Worm (Caenorhabditis elegans) whole organism, L4 larva: Measurements from ENCODE around the gene C33G3.5.

Source experiments
- F44E2.7 ChIP-seq: fragments of 200-800 bp; sonication (Bioruptor generic); IDR thresholded peaks from 2 replicates; pipeline ENCODE4 v2.1.2; 2022; ENCODE audit warnings: missing genetic modification characterization, missing compliant biosample characterization
- T20F7.1 ChIP-seq: fragments of 200-800 bp; sonication (Bioruptor generic); optimal IDR thresholded peaks from 2 replicates; lab custom pipeline; 2018; ENCODE audit warnings: mild to moderate bottlenecking, missing genetic modification characterization, missing compliant biosample characterization
- T26A8.4 ChIP-seq: fragments of 200-800 bp; sonication (Bioruptor generic); IDR thresholded peaks from 2 replicates; pipeline ENCODE4 v1.3.6; 2022; ENCODE audit warnings: missing genetic modification characterization, missing compliant biosample characterization
- Y105C5A.15 ChIP-seq: fragments of 200-800 bp; sonication (Bioruptor generic); IDR thresholded peaks from 2 replicates; pipeline ENCODE4 v1.3.6; 2022; ENCODE audit warnings: missing genetic modification characterization, missing compliant biosample characterization
- arid-1 ChIP-seq: fragments of 200-800 bp; sonication (Bioruptor generic); conservative IDR thresholded peaks from 2 replicates; pipeline ENCODE4 v1.3.6; 2022; ENCODE audit warnings: missing genetic modification reagents, missing genetic modification characterization, missing compliant biosample characterization
- ceh-28 ChIP-seq: fragments of 150-350 bp; optimal IDR thresholded peaks from 2 replicates; lab custom pipeline; 2014; ENCODE audit warnings: missing biosample characterization, missing genetic modification reagents, missing genetic modification characterization
- ceh-44 ChIP-seq: fragments of 200-800 bp; sonication (Bioruptor generic); IDR thresholded peaks from 2 replicates; pipeline ENCODE4 v1.3.6; 2022; ENCODE audit warnings: missing genetic modification reagents, missing genetic modification characterization, missing compliant biosample characterization
- ceh-62 ChIP-seq: sonication (generic microtip); optimal IDR thresholded peaks from 2 replicates; lab custom pipeline; 2017; ENCODE audit warnings: missing biosample characterization, missing genetic modification characterization
- ceh-82 ChIP-seq: sonication (generic microtip); optimal IDR thresholded peaks from 2 replicates; lab custom pipeline; 2017; ENCODE audit warnings: missing biosample characterization, missing genetic modification characterization
- ces-1 ChIP-seq: fragments of 150-350 bp; sonication (generic microtip); optimal IDR thresholded peaks from 4 replicates; lab custom pipeline; 2014; ENCODE audit warnings: missing biosample characterization, missing genetic modification reagents, missing genetic modification characterization
- cey-2 ChIP-seq: sonication (generic microtip); optimal IDR thresholded peaks from 3 replicates; lab custom pipeline; 2017; ENCODE audit warnings: missing genetic modification characterization, mild to moderate bottlenecking, missing compliant biosample characterization, antibody characterized with exemption, borderline replicate concordance; ENCODE audit not compliant: insufficient read depth
- daf-8 ChIP-seq: fragments of 200-800 bp; sonication (Bioruptor generic); IDR thresholded peaks from 2 replicates; pipeline ENCODE4 v1.3.6; 2022; ENCODE audit warnings: missing genetic modification characterization, missing compliant biosample characterization
- dmd-8 ChIP-seq: fragments of 200-800 bp; sonication (Bioruptor generic); IDR thresholded peaks from 2 replicates; pipeline ENCODE4 v1.3.6; 2022; ENCODE audit warnings: missing genetic modification characterization, missing compliant biosample characterization
- dmd-9 ChIP-seq: fragments of 200-800 bp; sonication (Bioruptor generic); IDR thresholded peaks from 2 replicates; pipeline ENCODE4 v1.3.6; 2022; ENCODE audit warnings: missing genetic modification reagents, missing genetic modification characterization, missing compliant biosample characterization
- duxl-1 ChIP-seq: sonication (generic microtip); optimal IDR thresholded peaks from 2 replicates; lab custom pipeline; 2016; ENCODE audit warnings: mild to moderate bottlenecking, missing genetic modification characterization, moderate library complexity, missing compliant biosample characterization; ENCODE audit not compliant: poor library complexity
- egl-43 ChIP-seq: fragments of 200-800 bp; sonication (Bioruptor generic); IDR thresholded peaks from 2 replicates; pipeline ENCODE4 v1.3.6; 2022; ENCODE audit warnings: missing genetic modification reagents, missing genetic modification characterization, missing compliant biosample characterization
- fos-1 ChIP-seq: fragments of 150-350 bp; optimal IDR thresholded peaks from 2 replicates; lab custom pipeline; 2014; ENCODE audit warnings: missing biosample characterization, missing genetic modification characterization
- gei-8 ChIP-seq: fragments of 200-800 bp; sonication (Bioruptor generic); optimal IDR thresholded peaks from 2 replicates; lab custom pipeline; 2018; ENCODE audit warnings: mild to moderate bottlenecking, missing genetic modification characterization, missing compliant biosample characterization
- hmg-1.1 ChIP-seq: fragments of 200-800 bp; sonication (Bioruptor generic); IDR thresholded peaks from 2 replicates; pipeline ENCODE4 v1.3.6; 2022; ENCODE audit warnings: missing genetic modification reagents, missing genetic modification characterization, missing compliant biosample characterization
- jun-1 ChIP-seq: fragments of 150-350 bp; optimal IDR thresholded peaks from 2 replicates; lab custom pipeline; 2014; ENCODE audit warnings: missing biosample characterization, missing genetic modification reagents, missing genetic modification characterization
- lim-7 ChIP-seq: fragments of 200-800 bp; sonication (Bioruptor generic); IDR thresholded peaks from 2 replicates; pipeline ENCODE4 v1.3.6; 2022; ENCODE audit warnings: missing genetic modification characterization, missing compliant biosample characterization
- lin-1 ChIP-seq: fragments of 200-800 bp; sonication (Bioruptor generic); IDR thresholded peaks from 2 replicates; pipeline ENCODE4 v1.3.6; 2022; ENCODE audit warnings: missing genetic modification reagents, missing genetic modification characterization, missing compliant biosample characterization
- lin-13 ChIP-seq: fragments of 150-350 bp; optimal IDR thresholded peaks from 2 replicates; lab custom pipeline; 2014; ENCODE audit warnings: missing biosample characterization, missing genetic modification reagents, missing genetic modification characterization
- lin-29 ChIP-seq: fragments of 200-800 bp; sonication (Bioruptor generic); IDR thresholded peaks from 2 replicates; pipeline ENCODE4 v1.3.6; 2022; ENCODE audit warnings: missing genetic modification reagents, missing genetic modification characterization, missing compliant biosample characterization
- lin-38 ChIP-seq: fragments of 200-800 bp; sonication (Bioruptor generic); IDR thresholded peaks from 2 replicates; pipeline ENCODE4 v1.3.6; 2022; ENCODE audit warnings: missing genetic modification reagents, missing genetic modification characterization, missing compliant biosample characterization
- lir-3 ChIP-seq: sonication (generic microtip); optimal IDR thresholded peaks from 2 replicates; lab custom pipeline; 2016; ENCODE audit warnings: mild to moderate bottlenecking, missing genetic modification characterization, missing compliant biosample characterization
- madf-5 ChIP-seq, 2 experiments: fragments of 200-800 bp; sonication (Bioruptor generic); IDR thresholded peaks; 2 replicates each; pipeline ENCODE4 v1.3.6; 2022; ENCODE audit warnings: missing compliant biosample characterization in 2 of 2, missing genetic modification characterization in 2 of 2
- mdl-1 ChIP-seq, 2 experiments: fragments of 150-350 bp in 1 of 2; sonication (generic microtip) in 1 of 2; optimal IDR thresholded peaks; 2 replicates each; lab custom pipeline; 2014 to 2017; ENCODE audit warnings: missing biosample characterization in 2 of 2, missing genetic modification characterization in 2 of 2
- mep-1 ChIP-seq: fragments of 150-350 bp; sonication (generic microtip); optimal IDR thresholded peaks from 3 replicates; lab custom pipeline; 2014; ENCODE audit warnings: missing biosample characterization, missing genetic modification characterization
- mes-2 ChIP-seq: sonication (generic microtip); optimal IDR thresholded peaks from 2 replicates; lab custom pipeline; 2016; ENCODE audit warnings: missing genotype, mild to moderate bottlenecking, missing genetic modification characterization, missing compliant biosample characterization; ENCODE audit not compliant: poor library complexity, severe bottlenecking
- mxl-2 ChIP-seq: fragments of 200-800 bp; sonication (Bioruptor generic); conservative IDR thresholded peaks from 2 replicates; pipeline ENCODE4 v1.3.6; 2022; ENCODE audit warnings: missing genetic modification reagents, missing genetic modification characterization, missing compliant biosample characterization
- mxl-3 ChIP-seq: fragments of 200-800 bp; sonication (Bioruptor generic); optimal IDR thresholded peaks from 2 replicates; lab custom pipeline; 2018; ENCODE audit warnings: mild to moderate bottlenecking, missing genetic modification characterization, missing compliant biosample characterization
- nhr-111 ChIP-seq: fragments of 200-800 bp; sonication (Bioruptor generic); optimal IDR thresholded peaks from 2 replicates; lab custom pipeline; 2018; ENCODE audit warnings: mild to moderate bottlenecking, missing genetic modification characterization, missing compliant biosample characterization
- nhr-28 ChIP-seq: fragments of 150-350 bp; optimal IDR thresholded peaks from 2 replicates; lab custom pipeline; 2014; ENCODE audit warnings: missing biosample characterization, missing genetic modification characterization
- nhr-42 ChIP-seq: fragments of 200-800 bp; sonication (Bioruptor generic); IDR thresholded peaks from 2 replicates; pipeline ENCODE4 v1.3.6; 2022; ENCODE audit warnings: missing genetic modification characterization, missing compliant biosample characterization
- nhr-77 ChIP-seq: fragments of 150-350 bp; optimal IDR thresholded peaks from 2 replicates; lab custom pipeline; 2014; ENCODE audit warnings: missing biosample characterization, missing genetic modification characterization
- pha-4 ChIP-seq, 2 experiments: fragments of 150-350 bp in 1 of 2; fragments of 200-800 bp in 1 of 2; sonication (Bioruptor generic) in 1 of 2; IDR thresholded peaks in 1 of 2; optimal IDR thresholded peaks in 1 of 2; 2 replicates each; pipeline versions ENCODE4 v1.3.6 to Lab custom; 2014 to 2022; ENCODE audit warnings: missing genetic modification characterization in 2 of 2, missing genetic modification reagents in 2 of 2, missing biosample characterization in 1 of 2, missing compliant biosample characterization in 1 of 2
- pqm-1 ChIP-seq: sonication (generic microtip); optimal IDR thresholded peaks from 2 replicates; lab custom pipeline; 2017; ENCODE audit warnings: missing biosample characterization, missing genetic modification characterization
- saeg-2 ChIP-seq: fragments of 200-800 bp; sonication (Bioruptor generic); IDR thresholded peaks from 2 replicates; pipeline ENCODE4 v1.3.6; 2022; ENCODE audit warnings: missing genetic modification reagents, missing genetic modification characterization, missing compliant biosample characterization
- sdz-12 ChIP-seq: fragments of 200-800 bp; sonication (Bioruptor generic); optimal IDR thresholded peaks from 2 replicates; lab custom pipeline; 2018; ENCODE audit warnings: mild to moderate bottlenecking, missing genetic modification characterization, missing compliant biosample characterization
- set-16 ChIP-seq: fragments of 200-800 bp; sonication (Bioruptor generic); IDR thresholded peaks from 2 replicates; pipeline ENCODE4 v1.3.6; 2022; ENCODE audit warnings: missing genetic modification reagents, missing genetic modification characterization, missing compliant biosample characterization
- snpc-1.2 ChIP-seq: fragments of 200-800 bp; sonication (Bioruptor generic); IDR thresholded peaks from 2 replicates; pipeline ENCODE4 v1.3.6; 2022; ENCODE audit warnings: missing genetic modification reagents, missing genetic modification characterization, missing compliant biosample characterization
- snpc-4 ChIP-seq: fragments of 150-350 bp; optimal IDR thresholded peaks from 2 replicates; lab custom pipeline; 2014; ENCODE audit warnings: missing biosample characterization, missing genetic modification characterization
- tag-97 ChIP-seq: fragments of 200-800 bp; sonication (Bioruptor generic); IDR thresholded peaks from 2 replicates; pipeline ENCODE4 v1.3.6; 2022; ENCODE audit warnings: missing genetic modification characterization, missing compliant biosample characterization
- tra-1 ChIP-seq: fragments of 200-800 bp; sonication (Bioruptor generic); IDR thresholded peaks from 2 replicates; pipeline ENCODE4 v1.3.6; 2022; ENCODE audit warnings: missing genetic modification reagents, missing genetic modification characterization, missing compliant biosample characterization
- unc-39 ChIP-seq: sonication (generic microtip); optimal IDR thresholded peaks from 2 replicates; lab custom pipeline; 2017; ENCODE audit warnings: missing biosample characterization, missing genetic modification characterization
- zfp-3 ChIP-seq: fragments of 200-800 bp; sonication (Bioruptor generic); conservative IDR thresholded peaks from 2 replicates; pipeline ENCODE4 v1.3.6; 2022; ENCODE audit warnings: missing genetic modification reagents, missing genetic modification characterization, missing compliant biosample characterization
- zip-11 ChIP-seq: fragments of 200-800 bp; sonication (Bioruptor generic); IDR thresholded peaks from 2 replicates; pipeline ENCODE4 v1.3.6; 2022; ENCODE audit warnings: missing genetic modification characterization, missing compliant biosample characterization
- ztf-7 ChIP-seq: fragments of 150-350 bp; optimal IDR thresholded peaks from 2 replicates; lab custom pipeline; 2014; ENCODE audit warnings: missing biosample characterization, missing genetic modification characterization

The C33G3.5 gene

ce11 chrX:14115480-14116161 lies 37.1 kb upstream of the C33G3.5 start, which contains the start of gene F28H6.7 (continued):
- TF ChIP-seq duxl-1 (tag; lab: Kevin White, UChicago) (peak; percentile 27), ceh-82 (tag; lab: Kevin White, UChicago) (no peak), mxl-2 (GFP tag; lab: Robert Waterston, UW) (no peak; the same call in 1 of the 2 replicates), ces-1 (GFP tag; lab: Kevin White, UChicago) (no peak), nhr-111 (GFP tag; lab: Kevin White, UChicago) (peak; percentile 8), ceh-28 (tag; lab: Kevin White, UChicago) (no peak), nhr-77 (tag; lab: Kevin White, UChicago) (peak; percentile 33), mxl-3 (GFP tag; lab: Kevin White, UChicago) (no peak), zip-11 (GFP tag; lab: Robert Waterston, UW) (no peak; the same call in 1 of the 2 replicates), snpc-4 (tag; lab: Kevin White, UChicago) (no peak), mes-2 (tag; lab: Kevin White, UChicago) (no peak), pqm-1 (tag; lab: Kevin White, UChicago) (no peak), dmd-8 (peak; percentile 79), F44E2.7 (0 out of 2 replicates have a peak, but pooled peaks have one; percentile 47), madf-5 (GFP tag; IDR thresholded peaks at IDR 0.05; lab: Robert Waterston, UW) (peak in 1 of 2 experiments; percentile 30; a peak in 1 of 4 replicates), lir-3 (tag; lab: Kevin White, UChicago) (no peak), tra-1 (GFP tag; lab: Robert Waterston, UW) (peak; percentile 59; the same call in 1 of the 2 replicates), unc-39 (tag; lab: Kevin White, UChicago) (no peak), gei-8 (GFP tag; lab: Kevin White, UChicago) (peak; percentile 30), mdl-1 (tag; optimal IDR thresholded peaks at IDR 0.05; lab: Kevin White, UChicago) (no peak), daf-8 (GFP tag; lab: Robert Waterston, UW) (no peak), arid-1 (peak; percentile 68), set-16 (GFP tag; lab: Robert Waterston, UW) (no peak; the same call in 1 of the 2 replicates), nhr-42 (no peak), egl-43 (peak; percentile 92), mep-1 (tag; lab: Kevin White, UChicago) (peak; percentile 52), hmg-1.1 (GFP tag; lab: Robert Waterston, UW) (peak; percentile 82), fos-1 (no peak), T20F7.1 (GFP tag; lab: Kevin White, UChicago) (peak; percentile 18), lin-38 (GFP tag; lab: Robert Waterston, UW) (no peak), dmd-9 (GFP tag; lab: Robert Waterston, UW) (peak; percentile 82), cey-2 (tag; lab: Kevin White, UChicago) (no peak), ceh-62 (tag; lab: Kevin White, UChicago) (no peak), Y105C5A.15 (GFP tag; lab: Robert Waterston, UW) (peak; percentile 70; the same call in 1 of the 2 replicates), lin-1 (no peak), lin-29 (GFP tag; lab: Robert Waterston, UW) (no peak), ztf-7 (tag; lab: Kevin White, UChicago) (peak; percentile 17), nhr-28 (peak; percentile 17), jun-1 (tag; lab: Kevin White, UChicago) (no peak), lin-13 (GFP tag; lab: Kevin White, UChicago) (peak; percentile 26), saeg-2 (GFP tag; lab: Robert Waterston, UW) (0 out of 2 replicates have a peak, but pooled peaks have one; percentile 16), sdz-12 (GFP tag; lab: Kevin White, UChicago) (peak; percentile 43), T26A8.4 (no peak), pha-4 (GFP tag; IDR thresholded peaks at IDR 0.05; lab: Robert Waterston, UW) (no peak; the same call in 1 of the 2 replicates), pha-4 (tag; optimal IDR thresholded peaks at IDR 0.05; lab: Kevin White, UChicago) (no peak), snpc-1.2 (peak; percentile 76), lim-7 (peak; percentile 84), tag-97 (no peak), zfp-3 (GFP tag; lab: Robert Waterston, UW) (0 out of 2 replicates have a peak, but pooled peaks have one; percentile 25), ceh-44 (no peak)
